Fruit fly (Drosophila melanogaster) whole organism, embryonic: ENCODE results near the gene CG32333.

Experiments used
- Awh ChIP-seq: fragments of 200-800 bp; sonication (Bioruptor generic); IDR thresholded peaks from 2 replicates; pipeline ENCODE4, ENCODE4 v1.3.6; 2022; ENCODE audit warnings: missing biosample characterization, missing genetic modification characterization
- Bdp1 ChIP-seq: fragments of 200-800 bp; sonication (Bioruptor generic); optimal IDR thresholded peaks from 3 replicates; lab custom pipeline; 2016; ENCODE audit warnings: missing biosample characterization, missing genetic modification characterization
- CG10147 ChIP-seq: fragments of 200-800 bp; sonication (Bioruptor generic); optimal IDR thresholded peaks from 2 replicates; lab custom pipeline; 2019; ENCODE audit warnings: missing biosample characterization, mild to moderate bottlenecking, missing genetic modification characterization, moderate library complexity
- CG10979 ChIP-seq: fragments of 200-800 bp; sonication (Bioruptor generic); optimal IDR thresholded peaks from 2 replicates; lab custom pipeline; 2018; ENCODE audit warnings: missing biosample characterization, mild to moderate bottlenecking, missing genetic modification characterization, moderate library complexity
- CG13775 ChIP-seq: fragments of 200-800 bp; sonication (Bioruptor generic); optimal IDR thresholded peaks from 3 replicates; lab custom pipeline; 2017; ENCODE audit warnings: missing biosample characterization, mild to moderate bottlenecking, missing genetic modification characterization
- CG15269 ChIP-seq: fragments of 200-800 bp; sonication (Bioruptor generic); optimal IDR thresholded peaks from 2 replicates; lab custom pipeline; 2018; ENCODE audit warnings: missing biosample characterization, mild to moderate bottlenecking, missing genetic modification characterization, moderate library complexity
- CG1529 ChIP-seq: fragments of 200-800 bp; sonication (Bioruptor generic); optimal IDR thresholded peaks from 3 replicates; lab custom pipeline; 2018; ENCODE audit warnings: missing biosample characterization, missing genetic modification characterization
- CG17568 ChIP-seq: fragments of 200-800 bp; sonication (Bioruptor generic); optimal IDR thresholded peaks from 2 replicates; lab custom pipeline; 2018; ENCODE audit warnings: missing biosample characterization, mild to moderate bottlenecking, missing genetic modification characterization, moderate library complexity
- CG17802 ChIP-seq: fragments of 200-800 bp; sonication (Bioruptor generic); optimal IDR thresholded peaks from 2 replicates; lab custom pipeline; 2018; ENCODE audit warnings: missing biosample characterization, mild to moderate bottlenecking, missing genetic modification characterization, moderate library complexity
- CG18011 ChIP-seq: fragments of 200-800 bp; sonication (Bioruptor generic); optimal IDR thresholded peaks from 2 replicates; lab custom pipeline; 2017; ENCODE audit warnings: missing biosample characterization, missing genetic modification characterization, mild to moderate bottlenecking, moderate library complexity, missing genotype
- CG18619 ChIP-seq: fragments of 200-800 bp; sonication (Bioruptor generic); optimal IDR thresholded peaks from 3 replicates; lab custom pipeline; 2017; ENCODE audit warnings: missing biosample characterization, mild to moderate bottlenecking, missing genetic modification characterization
- CG30403 ChIP-seq: fragments of 200-800 bp; sonication (Bioruptor generic); optimal IDR thresholded peaks from 3 replicates; lab custom pipeline; 2016; ENCODE audit warnings: missing biosample characterization, missing genetic modification characterization
- CG32772 ChIP-seq: fragments of 200-800 bp; sonication (Bioruptor generic); IDR thresholded peaks from 2 replicates; pipeline ENCODE4 v1.3.6; 2022; ENCODE audit warnings: missing biosample characterization, missing genetic modification characterization
- CG3838 ChIP-seq: fragments of 200-800 bp; sonication (Bioruptor generic); optimal IDR thresholded peaks from 3 replicates; lab custom pipeline; 2016; ENCODE audit warnings: missing biosample characterization, missing genetic modification characterization
- CG6689 ChIP-seq: fragments of 200-800 bp; sonication (Bioruptor generic); IDR thresholded peaks from 2 replicates; pipeline ENCODE4 v1.3.6; 2022; ENCODE audit warnings: missing biosample characterization, missing genetic modification characterization
- CG6765 ChIP-seq: fragments of 200-800 bp; sonication (Bioruptor generic); optimal IDR thresholded peaks from 3 replicates; lab custom pipeline; 2017; ENCODE audit warnings: missing biosample characterization, mild to moderate bottlenecking, missing genetic modification characterization
- CG7357 ChIP-seq: fragments of 200-800 bp; sonication (Bioruptor generic); IDR thresholded peaks from 3 replicates; pipeline ENCODE4 v1.3.6; 2022; ENCODE audit warnings: missing biosample characterization, missing genetic modification characterization
- CG8359 ChIP-seq: fragments of 200-800 bp; sonication (Bioruptor generic); optimal IDR thresholded peaks from 2 replicates; lab custom pipeline; 2017; ENCODE audit warnings: missing biosample characterization, mild to moderate bottlenecking, missing genetic modification characterization, borderline replicate concordance
- CrebB ChIP-seq: fragments of 200-800 bp; sonication (Bioruptor generic); optimal IDR thresholded peaks from 3 replicates; lab custom pipeline; 2018; ENCODE audit warnings: missing biosample characterization, mild to moderate bottlenecking, missing genetic modification characterization
- ERR ChIP-seq: fragments of 200-800 bp; sonication (Bioruptor generic); optimal IDR thresholded peaks from 2 replicates; lab custom pipeline; 2016; ENCODE audit warnings: missing biosample characterization, missing genetic modification characterization
- HHEX ChIP-seq: fragments of 200-800 bp; sonication (Bioruptor generic); optimal IDR thresholded peaks from 3 replicates; lab custom pipeline; 2017; ENCODE audit warnings: missing biosample characterization, mild to moderate bottlenecking, missing genetic modification characterization, missing genetic modification reagents
- HLH54F ChIP-seq: fragments of 200-800 bp; sonication (Bioruptor generic); optimal IDR thresholded peaks from 3 replicates; lab custom pipeline; 2016; ENCODE audit warnings: missing biosample characterization, missing genetic modification characterization
- HLHmδ ChIP-seq: fragments of 200-800 bp; sonication (Bioruptor generic); optimal IDR thresholded peaks from 2 replicates; lab custom pipeline; 2018; ENCODE audit warnings: missing biosample characterization, mild to moderate bottlenecking, missing genetic modification characterization, moderate library complexity
- Hr78 ChIP-seq, 2 experiments: fragments of 200-800 bp in 1 of 2; fragments of >200 bp in 1 of 2; sonication (Bioruptor generic) in 1 of 2; optimal IDR thresholded peaks; 2 replicates each; lab custom pipeline; 2017 to 2019; ENCODE audit warnings: missing biosample characterization in 2 of 2, missing genetic modification characterization in 2 of 2, mild to moderate bottlenecking in 1 of 2, moderate library complexity in 1 of 2
- Jarid2 ChIP-seq: fragments of 200-800 bp; sonication (Bioruptor generic); optimal IDR thresholded peaks from 3 replicates; lab custom pipeline; 2017; ENCODE audit warnings: mild to moderate bottlenecking, missing biosample characterization, missing genetic modification reagents, missing genetic modification characterization
- Lhr ChIP-seq: fragments of 200-800 bp; sonication (Bioruptor generic); optimal IDR thresholded peaks from 3 replicates; lab custom pipeline; 2017; ENCODE audit warnings: mild to moderate bottlenecking, missing biosample characterization, missing genetic modification reagents, missing genetic modification characterization
- Mes4 ChIP-seq: fragments of 200-800 bp; sonication (Bioruptor generic); optimal IDR thresholded peaks from 2 replicates; lab custom pipeline; 2016; ENCODE audit warnings: missing biosample characterization, missing genetic modification characterization
- NC2β ChIP-seq: fragments of 200-800 bp; sonication (Bioruptor generic); optimal IDR thresholded peaks from 2 replicates; lab custom pipeline; 2016; ENCODE audit warnings: missing biosample characterization, missing genetic modification characterization
- Neu2 ChIP-seq: fragments of 200-800 bp; sonication (Bioruptor generic); optimal IDR thresholded peaks from 3 replicates; lab custom pipeline; 2016; ENCODE audit warnings: missing biosample characterization, missing genetic modification characterization, borderline replicate concordance
- az2 ChIP-seq: fragments of 200-800 bp; sonication (Bioruptor generic); optimal IDR thresholded peaks from 3 replicates; lab custom pipeline; 2016; ENCODE audit warnings: missing biosample characterization, missing genetic modification characterization
- bigmax ChIP-seq: fragments of 200-800 bp; sonication (Bioruptor generic); optimal IDR thresholded peaks from 2 replicates; lab custom pipeline; 2018; ENCODE audit warnings: missing biosample characterization, mild to moderate bottlenecking, missing genetic modification characterization
- esg ChIP-seq: fragments of 200-800 bp; sonication (Bioruptor generic); conservative IDR thresholded peaks from 2 replicates; pipeline ENCODE4 v1.3.6; 2022; ENCODE audit warnings: missing biosample characterization, missing genetic modification characterization
- fd3F ChIP-seq: fragments of 200-800 bp; sonication (Bioruptor generic); optimal IDR thresholded peaks from 2 replicates; lab custom pipeline; 2018; ENCODE audit warnings: missing biosample characterization, mild to moderate bottlenecking, missing genetic modification characterization, moderate library complexity
- grau ChIP-seq: fragments of 200-800 bp; optimal IDR thresholded peaks from 3 replicates; lab custom pipeline; 2019; ENCODE audit warnings: missing biosample characterization, mild to moderate bottlenecking, missing genetic modification characterization, moderate library complexity
- jumu ChIP-seq: fragments of 200-800 bp; sonication (Bioruptor generic); optimal IDR thresholded peaks from 3 replicates; lab custom pipeline; 2016; ENCODE audit warnings: missing biosample characterization, missing genetic modification characterization
- nau ChIP-seq: fragments of 200-800 bp; sonication (Bioruptor generic); optimal IDR thresholded peaks from 3 replicates; lab custom pipeline; 2017; ENCODE audit warnings: missing biosample characterization, mild to moderate bottlenecking, missing genetic modification characterization, missing genetic modification reagents
- nmo ChIP-seq: fragments of 200-800 bp; sonication (Bioruptor generic); optimal IDR thresholded peaks from 2 replicates; lab custom pipeline; 2018; ENCODE audit warnings: missing biosample characterization, mild to moderate bottlenecking, missing genetic modification characterization, moderate library complexity
- pfk ChIP-seq: fragments of 200-800 bp; sonication (Bioruptor generic); optimal IDR thresholded peaks from 2 replicates; lab custom pipeline; 2018; ENCODE audit warnings: missing biosample characterization, mild to moderate bottlenecking, missing genetic modification characterization, moderate library complexity
- pnt ChIP-seq: fragments of 200-800 bp; sonication (Bioruptor generic); optimal IDR thresholded peaks from 3 replicates; lab custom pipeline; 2016; ENCODE audit warnings: missing biosample characterization, missing genetic modification characterization
- sd ChIP-seq: fragments of 200-800 bp; sonication (Bioruptor generic); optimal IDR thresholded peaks from 3 replicates; lab custom pipeline; 2018; ENCODE audit warnings: missing biosample characterization, mild to moderate bottlenecking, missing genetic modification characterization, moderate library complexity
- tup ChIP-seq: fragments of 200-800 bp; sonication (Bioruptor generic); optimal IDR thresholded peaks from 2 replicates; lab custom pipeline; 2016; ENCODE audit warnings: missing biosample characterization, mild to moderate bottlenecking, missing genetic modification characterization, moderate library complexity
- tx ChIP-seq: fragments of 200-800 bp; sonication (Bioruptor generic); optimal IDR thresholded peaks from 2 replicates; lab custom pipeline; 2016; ENCODE audit warnings: missing biosample characterization, missing genetic modification characterization
- zfh1 ChIP-seq: fragments of 200-800 bp; sonication (Bioruptor generic); IDR thresholded peaks from 3 replicates; pipeline ENCODE4 v1.3.6; 2022; ENCODE audit warnings: missing biosample characterization, missing genetic modification characterization

CG32333 gene

dm6 chr3L:1307005-1307632, 31.4 kb downstream of the CG32333 start, which contains the start of the genes Ctr9 and Nt5a (continued):
- TF ChIP-seq ERR (GFP tag; lab: Kevin White, UChicago) (peak; percentile 68), Bdp1 (no peak), HLHmδ (GFP tag; lab: Kevin White, UChicago) (no peak), CG17568 (GFP tag; lab: Kevin White, UChicago) (no peak), NC2β (GFP tag; lab: Kevin White, UChicago) (peak; percentile 15), CG8359 (GFP tag; lab: Kevin White, UChicago) (no peak), CG1529 (GFP tag; lab: Kevin White, UChicago) (no peak), nmo (peak; percentile 67), CrebB (tag; lab: Kevin White, UChicago) (peak; percentile 48), grau (tag; lab: Kevin White, UChicago) (peak; percentile 58), CG6689 (GFP tag; lab: Robert Waterston, UW) (no peak), az2 (GFP tag; lab: Kevin White, UChicago) (peak; percentile 31), pfk (GFP tag; lab: Kevin White, UChicago) (no peak), CG32772 (no peak), fd3F (GFP tag; lab: Kevin White, UChicago) (peak; percentile 11), zfh1 (GFP tag; lab: Robert Waterston, UW) (0 out of 3 replicates have a peak, but pooled peaks have one; percentile 36), nau (GFP tag; lab: Kevin White, UChicago) (no peak), CG15269 (tag; lab: Kevin White, UChicago) (no peak), Jarid2 (GFP tag; lab: Kevin White, UChicago) (no peak), pnt (no peak), CG10979 (tag; lab: Kevin White, UChicago) (peak; percentile 13), Mes4 (GFP tag; lab: Kevin White, UChicago) (no peak), CG13775 (peak; percentile 61), HLH54F (GFP tag; lab: Kevin White, UChicago) (peak; percentile 65), CG10147 (GFP tag; lab: Kevin White, UChicago) (no peak), jumu (GFP tag; lab: Kevin White, UChicago) (peak; percentile 56), bigmax (GFP tag; lab: Kevin White, UChicago) (no peak), CG30403 (peak; percentile 68), tx (GFP tag; lab: Kevin White, UChicago) (peak; percentile 79), Neu2 (no peak), HHEX (GFP tag; lab: Kevin White, UChicago) (peak; percentile 8), esg (GFP tag; lab: Robert Waterston, UW) (no peak), tup (GFP tag; lab: Kevin White, UChicago) (no peak), sd (peak; percentile 40), Awh (GFP tag; lab: Robert Waterston, UW) (no peak), CG18011 (peak; percentile 42), CG6765 (GFP tag; lab: Kevin White, UChicago) (no peak), Lhr (no peak), CG7357 (peak; percentile 7; the same call in 1 of the 3 replicates), CG3838 (no peak), CG18619 (GFP tag; lab: Kevin White, UChicago) (no peak), CG17802 (peak; percentile 62), Hr78 (GFP tag; optimal IDR thresholded peaks at IDR 0.05; lab: Kevin White, UChicago) (peak in 1 of 2 experiments; percentile 42)
